Worm (Caenorhabditis elegans): ENCODE measurements around the gene ruvb-2.

The ruvb-2 gene

DNA sequence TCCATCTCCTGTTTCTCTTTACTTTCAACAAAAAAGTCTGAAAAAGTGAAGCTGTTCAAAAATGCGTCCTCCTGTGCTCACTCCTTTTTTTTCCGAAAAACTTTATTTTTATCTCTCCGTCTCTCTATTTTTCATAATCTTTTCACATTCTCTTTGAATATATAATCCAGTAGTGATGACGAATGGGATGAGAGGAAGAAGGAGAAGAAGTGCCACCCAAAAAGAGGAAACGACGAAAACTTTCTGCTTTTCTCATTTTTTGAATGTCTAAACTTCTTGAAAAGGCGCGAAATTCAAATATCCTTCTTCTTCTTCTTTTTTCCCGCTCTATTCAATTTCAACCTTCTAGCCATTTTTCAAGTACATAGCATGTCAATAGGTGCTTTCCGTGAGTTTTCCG, 35.5 kb upstream of the ruvb-2 start:
- peak; percentile 27 for TF ChIP-seq C34F6.9 (tag; optimal IDR thresholded peaks at IDR 0.05)
- TF ChIP-seq lsy-2 (tag; optimal IDR thresholded peaks at IDR 0.05), result peak in 1 of 2 experiments; percentile 37
- no peak for TF ChIP-seq ceh-82 (tag; optimal IDR thresholded peaks at IDR 0.05)
- peak; percentile 45 for TF ChIP-seq sma-9 (GFP tag; optimal IDR thresholded peaks at IDR 0.05)
- no peak for TF ChIP-seq sma-9 (tag; optimal IDR thresholded peaks at IDR 0.05)
- no peak for TF ChIP-seq nhr-10 (tag; optimal IDR thresholded peaks at IDR 0.05)
- TF ChIP-seq unc-55 (GFP tag; optimal IDR thresholded peaks at IDR 0.05), result peak; percentile 88
- peak; percentile 15 for TF ChIP-seq F13H6.1 (tag; optimal IDR thresholded peaks at IDR 0.05)

ce11 chrIV:6951259-6951658, 32.1 kb upstream of the ruvb-2 start:
- TF ChIP-seq nhr-6 (tag; optimal IDR thresholded peaks at IDR 0.05) (no peak), ama-1 (optimal IDR thresholded peaks at IDR 0.05) (no peak), nhr-129 (tag; optimal IDR thresholded peaks at IDR 0.05) (no peak), gmeb-1 (tag; optimal IDR thresholded peaks at IDR 0.05) (no peak), lin-13 (GFP tag; optimal IDR thresholded peaks at IDR 0.05) (no peak), blmp-1 (tag; optimal IDR thresholded peaks at IDR 0.05; ENCODE audit: insufficient read depth) (no peak), aly-2 (tag; optimal IDR thresholded peaks at IDR 0.05) (no peak), ztf-1 (GFP tag; conservative IDR thresholded peaks at IDR 0.05) (no peak), lsy-2 (tag; optimal IDR thresholded peaks at IDR 0.05) (no peak), sma-3 (GFP tag; optimal IDR thresholded peaks at IDR 0.05) (no peak), dmd-4 (tag; optimal IDR thresholded peaks at IDR 0.05) (no peak), ceh-82 (tag; optimal IDR thresholded peaks at IDR 0.05) (no peak), F13H6.1 (tag; optimal IDR thresholded peaks at IDR 0.05) (no peak), ztf-4 (tag; optimal IDR thresholded peaks at IDR 0.05) (no peak), elt-3 (tag; optimal IDR thresholded peaks at IDR 0.05) (no peak)

- TF ChIP-seq lin-13 (GFP tag; optimal IDR thresholded peaks at IDR 0.05), result no peak
- TF ChIP-seq nhr-237 (tag; optimal IDR thresholded peaks at IDR 0.05), result no peak
- TF ChIP-seq peb-1 (tag; optimal IDR thresholded peaks at IDR 0.05), result no peak
- no peak for TF ChIP-seq R02D3.7 (tag; optimal IDR thresholded peaks at IDR 0.05)
- TF ChIP-seq F13H6.1 (tag; optimal IDR thresholded peaks at IDR 0.05), result peak; percentile 48
- TF ChIP-seq sem-4 (tag; optimal IDR thresholded peaks at IDR 0.05), result no peak
- TF ChIP-seq sma-9 (GFP tag; optimal IDR thresholded peaks at IDR 0.05), result peak; percentile 18
- no peak for TF ChIP-seq sma-9 (tag; optimal IDR thresholded peaks at IDR 0.05)
- no peak for TF ChIP-seq nhr-25 (tag; optimal IDR thresholded peaks at IDR 0.05)
- TF ChIP-seq lsy-2 (tag; optimal IDR thresholded peaks at IDR 0.05), result peak in 1 of 2 experiments; percentile 21
- TF ChIP-seq mab-5 (tag; optimal IDR thresholded peaks at IDR 0.05), result no peak
Measured at ce11 chrIV:6946832-6947231, 27.6 kb upstream of the ruvb-2 start.

DNA sequence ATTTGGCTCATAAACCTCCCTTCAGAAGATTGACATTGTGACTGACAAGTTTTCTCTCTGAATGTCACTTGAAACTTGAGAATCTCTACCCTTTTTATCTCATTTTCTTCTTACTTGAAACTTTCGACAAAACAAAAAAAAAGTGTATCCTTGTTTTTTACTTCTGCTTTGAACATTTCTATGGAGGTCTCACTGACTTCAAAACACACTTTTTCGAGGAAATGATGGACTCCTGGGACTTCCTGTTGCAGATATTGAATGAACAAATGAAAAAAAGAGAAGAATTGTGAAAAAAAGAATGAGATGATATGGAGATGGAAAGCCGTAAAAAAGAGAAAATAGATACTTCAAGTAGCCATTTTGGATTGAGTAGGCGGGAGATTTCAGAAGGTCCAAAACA, 21.9 kb upstream of the ruvb-2 start:
- TF ChIP-seq nhr-21 (tag; optimal IDR thresholded peaks at IDR 0.05) (no peak), snpc-4 (tag; optimal IDR thresholded peaks at IDR 0.05) (no peak)

DNA sequence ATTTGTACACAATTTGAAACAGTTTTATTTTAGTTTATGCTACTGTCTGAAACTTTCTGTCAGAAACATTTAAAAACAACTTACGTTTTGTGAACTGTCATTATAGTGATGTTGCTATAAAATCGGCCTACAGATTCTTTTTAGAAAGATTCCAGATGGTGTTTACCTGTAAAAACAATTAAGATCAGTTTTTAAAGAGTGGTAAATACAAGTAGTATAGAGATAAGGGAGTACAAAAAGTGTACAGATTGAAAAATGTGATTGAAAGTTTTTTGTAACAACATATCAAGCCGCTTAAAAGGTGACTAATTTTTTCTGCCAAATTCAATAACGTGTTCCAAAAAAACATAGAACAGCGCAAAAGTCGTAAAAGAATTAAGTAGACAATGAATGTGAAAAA, 18.3 kb upstream of the ruvb-2 start, which contains the start of gene npr-12:
Gene npr-12, minus strand, starts transcription at position 101 of the 400 bp plus-strand sequence.
- TF ChIP-seq nhr-237 (tag; optimal IDR thresholded peaks at IDR 0.05), result no peak
- TF ChIP-seq elt-1 (tag; optimal IDR thresholded peaks at IDR 0.05), result no peak
- TF ChIP-seq sma-9 (GFP tag; optimal IDR thresholded peaks at IDR 0.05), result no peak
- no peak for TF ChIP-seq sma-9 (tag; optimal IDR thresholded peaks at IDR 0.05)
- TF ChIP-seq lin-39 (tag; optimal IDR thresholded peaks at IDR 0.05), result no peak
- no peak for TF ChIP-seq aly-2 (tag; optimal IDR thresholded peaks at IDR 0.05)
- no peak for TF ChIP-seq ZK546.5 (tag; optimal IDR thresholded peaks at IDR 0.05)
- no peak for TF ChIP-seq zag-1 (tag; optimal IDR thresholded peaks at IDR 0.05)
- no peak for TF ChIP-seq ama-1 (optimal IDR thresholded peaks at IDR 0.05)
- no peak for TF ChIP-seq R02D3.7 (tag; optimal IDR thresholded peaks at IDR 0.05)
- no peak for TF ChIP-seq alr-1 (tag; optimal IDR thresholded peaks at IDR 0.05)
- no peak for TF ChIP-seq lin-13 (GFP tag; optimal IDR thresholded peaks at IDR 0.05)
- TF ChIP-seq skn-1 (tag; optimal IDR thresholded peaks at IDR 0.05), result no peak
- no peak for TF ChIP-seq dmd-4 (tag; optimal IDR thresholded peaks at IDR 0.05)
- no peak for TF ChIP-seq unc-55 (GFP tag; optimal IDR thresholded peaks at IDR 0.05)
- TF ChIP-seq ceh-82 (tag; optimal IDR thresholded peaks at IDR 0.05), result no peak
- no peak for TF ChIP-seq nhr-12 (tag; optimal IDR thresholded peaks at IDR 0.05)
- TF ChIP-seq snpc-4 (tag; optimal IDR thresholded peaks at IDR 0.05), result no peak
- no peak for TF ChIP-seq mdl-1 (tag; optimal IDR thresholded peaks at IDR 0.05)
